Worm (Caenorhabditis elegans): Measurements from ENCODE around the gene F54H5.2.

DNA sequence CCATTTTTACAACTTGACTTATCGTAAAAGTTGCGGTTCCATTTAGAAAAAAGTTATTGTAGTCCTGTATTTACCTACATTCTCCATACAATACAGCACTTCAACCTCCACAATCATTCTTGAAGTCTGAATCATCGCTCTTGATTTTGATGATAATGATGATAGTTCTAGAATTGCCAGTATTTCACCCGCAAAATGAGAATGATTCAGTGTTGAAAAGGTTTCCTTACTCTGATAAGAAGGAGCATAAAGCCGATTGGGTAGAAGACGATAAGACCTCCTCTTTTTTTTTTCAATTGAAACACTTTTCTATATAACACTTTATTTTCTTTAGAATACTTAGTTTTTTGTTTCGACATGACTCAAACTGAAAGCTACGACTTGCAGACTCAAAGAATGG is 3.5 kb downstream of the F54H5.2 start, which contains the start of gene T19D12.4:
- no peak for TF ChIP-seq flt-1 (GFP tag; IDR thresholded peaks at IDR 0.05)
- TF ChIP-seq tra-4 (tag; optimal IDR thresholded peaks at IDR 0.05): no peak
- no peak for TF ChIP-seq ets-7 (tag; optimal IDR thresholded peaks at IDR 0.05)
- no peak for TF ChIP-seq ama-1 (optimal IDR thresholded peaks at IDR 0.05)
- TF ChIP-seq hmbx-1 (tag; optimal IDR thresholded peaks at IDR 0.05): no peak
- no peak for TF ChIP-seq ceh-13 (GFP tag; optimal IDR thresholded peaks at IDR 0.05)
- TF ChIP-seq aly-1 (tag; optimal IDR thresholded peaks at IDR 0.05): no peak
- no peak for TF ChIP-seq hmg-4 (GFP tag; optimal IDR thresholded peaks at IDR 0.05)
- TF ChIP-seq B0310.2 (tag; optimal IDR thresholded peaks at IDR 0.05): no peak
- no peak for TF ChIP-seq sea-1 (GFP tag; conservative IDR thresholded peaks at IDR 0.05)
- TF ChIP-seq tbx-11 (GFP tag; IDR thresholded peaks at IDR 0.05): no peak

All from whole organism, early embryonic.